Worm (Caenorhabditis elegans): ENCODE measurements around the gene gex-2.

DNA sequence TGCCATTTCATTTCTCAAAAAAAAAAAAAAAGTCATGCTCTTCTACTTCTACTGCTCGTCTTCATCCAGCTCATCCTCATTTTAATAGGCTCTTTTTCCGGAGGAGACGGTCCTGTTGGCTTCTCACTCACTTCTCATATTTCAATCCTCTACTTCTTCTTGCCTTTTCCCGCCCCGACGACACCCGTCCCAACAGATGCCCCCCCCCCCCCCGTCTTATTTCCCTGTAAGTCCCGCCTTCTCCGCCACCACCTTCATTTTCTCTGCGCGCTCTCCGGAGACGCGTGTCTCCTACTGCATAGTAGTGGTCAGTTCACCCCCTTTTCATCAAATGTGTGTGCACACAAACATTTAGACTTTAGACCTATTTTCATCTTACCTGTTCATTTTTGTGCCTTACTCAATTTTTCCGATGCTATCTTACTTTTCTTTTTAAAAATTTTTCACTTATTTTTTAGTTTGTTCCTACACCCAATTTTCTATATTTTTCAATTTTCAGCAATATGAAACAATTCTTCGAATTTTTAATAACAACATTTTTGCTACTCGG lies 13.8 kb upstream of the gex-2 start, which contains the start of gene efn-4:
- TF ChIP-seq ZK546.5 (tag; optimal IDR thresholded peaks at IDR 0.05): no peak
- TF ChIP-seq unc-39 (tag; optimal IDR thresholded peaks at IDR 0.05): no peak
- no peak for TF ChIP-seq ztf-4 (tag; optimal IDR thresholded peaks at IDR 0.05)
- TF ChIP-seq sem-4 (tag; optimal IDR thresholded peaks at IDR 0.05): no peak
- TF ChIP-seq unc-55 (GFP tag; optimal IDR thresholded peaks at IDR 0.05): no peak
- no peak for TF ChIP-seq ceh-82 (tag; optimal IDR thresholded peaks at IDR 0.05)
- no peak for TF ChIP-seq ama-1 (optimal IDR thresholded peaks at IDR 0.05)
- TF ChIP-seq dmd-4 (tag; optimal IDR thresholded peaks at IDR 0.05): no peak
- no peak for TF ChIP-seq F13H6.1 (tag; optimal IDR thresholded peaks at IDR 0.05)
